ENCODE assay signal across 5 worm cellular contexts in the genomic region with DNA sequence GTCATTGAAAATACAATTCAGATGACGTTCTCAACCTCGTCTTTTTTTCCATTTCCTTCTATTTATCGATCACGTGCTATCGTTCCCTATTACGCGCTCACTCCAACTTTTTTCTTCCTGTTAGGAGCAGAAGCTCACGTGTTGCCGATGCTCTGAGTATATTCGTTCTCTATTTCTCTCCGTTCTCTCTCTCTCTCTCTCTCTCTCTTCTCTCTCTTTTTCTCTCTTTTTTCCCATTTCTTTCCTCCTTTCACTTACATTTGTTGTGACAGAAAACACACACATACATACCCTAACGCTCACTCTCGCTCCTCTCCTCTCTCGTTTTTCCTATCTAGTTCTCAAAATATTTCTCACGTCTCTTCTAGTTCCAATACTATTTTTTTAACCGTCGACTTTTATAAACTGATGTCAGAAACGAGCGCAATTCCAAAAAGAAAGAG.
A peak's percentile ranks its signal among the peaks of the same experiment; 100 is the strongest.
TF ChIP-seq lines count a peak whose summit lies in the region.

No protein-coding gene starts in this region.

TF ChIP-seq in whole organism, L1 larva, 84 proteins besides CTCF, POLR2A, EP300 and RAD21 (continued from another document and continues in another):
- TF ChIP-seq unc-86 (tag; optimal IDR thresholded peaks at IDR 0.05; lab: Kevin White, UChicago) = peak; percentile 97
- peak; percentile 90 for TF ChIP-seq irx-1 (tag; optimal IDR thresholded peaks at IDR 0.05; lab: Kevin White, UChicago)
- TF ChIP-seq lin-14 (GFP tag; optimal IDR thresholded peaks at IDR 0.05; lab: Kevin White, UChicago) = peak; percentile 100
- no peak for TF ChIP-seq unc-62 (GFP tag; optimal IDR thresholded peaks at IDR 0.05; lab: Kevin White, UChicago)
- peak; percentile 88 to 90 for TF ChIP-seq lsy-2 (tag; optimal IDR thresholded peaks at IDR 0.05; lab: Kevin White, UChicago)
- no peak for TF ChIP-seq aha-1 (tag; optimal IDR thresholded peaks at IDR 0.05; lab: Kevin White, UChicago)
- TF ChIP-seq ets-5 (GFP tag; IDR thresholded peaks at IDR 0.05; lab: Robert Waterston, UW) = no peak
- peak; percentile 97 for TF ChIP-seq egl-13 (tag; optimal IDR thresholded peaks at IDR 0.05; lab: Kevin White, UChicago)
- peak in 1 of 6 experiments; percentile 60 for TF ChIP-seq elt-3 (tag; optimal IDR thresholded peaks at IDR 0.05; lab: Kevin White, UChicago)
- peak; percentile 83 for TF ChIP-seq isw-1 (GFP tag; IDR thresholded peaks at IDR 0.05; lab: Robert Waterston, UW)
- no peak for TF ChIP-seq C04F5.9 (tag; optimal IDR thresholded peaks at IDR 0.05; lab: Kevin White, UChicago)
- TF ChIP-seq sox-4 (tag; optimal IDR thresholded peaks at IDR 0.05; lab: Kevin White, UChicago) = peak; percentile 93
- TF ChIP-seq snu-23 (GFP tag; optimal IDR thresholded peaks at IDR 0.05; lab: Kevin White, UChicago) = peak; percentile 95
- TF ChIP-seq unc-130 (tag; optimal IDR thresholded peaks at IDR 0.05; lab: Kevin White, UChicago) = no peak
- TF ChIP-seq lin-15B (tag; optimal IDR thresholded peaks at IDR 0.05; lab: Kevin White, UChicago) = no peak
- peak; percentile 23 for TF ChIP-seq hpl-2 (GFP tag; optimal IDR thresholded peaks at IDR 0.05; lab: Kevin White, UChicago)
- peak; percentile 36 to 65 for TF ChIP-seq egl-27 (tag; optimal IDR thresholded peaks at IDR 0.05; lab: Kevin White, UChicago)
- TF ChIP-seq ceh-8 (GFP tag; optimal IDR thresholded peaks at IDR 0.05; lab: Kevin White, UChicago) = peak; percentile 94
- peak; percentile 96 for TF ChIP-seq nhr-47 (tag; optimal IDR thresholded peaks at IDR 0.05; lab: Kevin White, UChicago)
- TF ChIP-seq zag-1 (tag; optimal IDR thresholded peaks at IDR 0.05; lab: Kevin White, UChicago) = peak; percentile 67
- peak in 1 of 2 experiments; percentile 41 for TF ChIP-seq ztf-11 (tag; optimal IDR thresholded peaks at IDR 0.05; lab: Kevin White, UChicago)
- peak; percentile 82 to 92 for TF ChIP-seq mdl-1 (tag; optimal IDR thresholded peaks at IDR 0.05; lab: Kevin White, UChicago)
- no peak for TF ChIP-seq tlp-1 (tag; optimal IDR thresholded peaks at IDR 0.05; lab: Kevin White, UChicago)
- peak; percentile 91 for TF ChIP-seq ztf-4 (tag; optimal IDR thresholded peaks at IDR 0.05; lab: Kevin White, UChicago)
- TF ChIP-seq unc-98 (GFP tag; IDR thresholded peaks at IDR 0.05; lab: Robert Waterston, UW) = peak; percentile 48; the same call in 1 of the 2 replicates

TF ChIP-seq in whole organism, L2 larva, 48 proteins besides CTCF, POLR2A, EP300 and RAD21 (continued from another document):
- TF ChIP-seq dmd-4 (tag; optimal IDR thresholded peaks at IDR 0.05; lab: Kevin White, UChicago) = no peak
- TF ChIP-seq unc-62 (GFP tag; optimal IDR thresholded peaks at IDR 0.05; lab: Kevin White, UChicago) = peak; percentile 73
- peak; percentile 38 for TF ChIP-seq ama-1 (optimal IDR thresholded peaks at IDR 0.05; lab: Kevin White, UChicago)
- TF ChIP-seq ceh-16 (tag; optimal IDR thresholded peaks at IDR 0.05; lab: Kevin White, UChicago) = peak; percentile 5
- peak; percentile 89 for TF ChIP-seq unc-55 (GFP tag; optimal IDR thresholded peaks at IDR 0.05; lab: Kevin White, UChicago)
- TF ChIP-seq ztf-4 (tag; optimal IDR thresholded peaks at IDR 0.05; lab: Kevin White, UChicago) = peak; percentile 69
- TF ChIP-seq nhr-12 (tag; optimal IDR thresholded peaks at IDR 0.05; lab: Kevin White, UChicago) = peak; percentile 33
- no peak for TF ChIP-seq nhr-77 (tag; optimal IDR thresholded peaks at IDR 0.05; lab: Kevin White, UChicago)
- TF ChIP-seq nhr-21 (tag; optimal IDR thresholded peaks at IDR 0.05; lab: Kevin White, UChicago) = peak; percentile 83
- TF ChIP-seq nhr-6 (tag; optimal IDR thresholded peaks at IDR 0.05; lab: Kevin White, UChicago) = peak; percentile 93
- no peak for TF ChIP-seq peb-1 (tag; optimal IDR thresholded peaks at IDR 0.05; lab: Kevin White, UChicago)
- peak; percentile 80 to 98 for TF ChIP-seq mdl-1 (tag; optimal IDR thresholded peaks at IDR 0.05; lab: Kevin White, UChicago)
TF ChIP-seq in whole organism, L2 larva: peak in this region for 30.

TF ChIP-seq in whole organism, L3 larva, 47 proteins besides CTCF, POLR2A, EP300 and RAD21 (continued from another document):
- TF ChIP-seq nhr-77 (tag; optimal IDR thresholded peaks at IDR 0.05; lab: Kevin White, UChicago) = no peak
- TF ChIP-seq egl-27 (tag; optimal IDR thresholded peaks at IDR 0.05; lab: Kevin White, UChicago) = no peak
- TF ChIP-seq nhr-25 (tag; optimal IDR thresholded peaks at IDR 0.05; lab: Kevin White, UChicago) = peak; percentile 43
- TF ChIP-seq snpc-4 (tag; optimal IDR thresholded peaks at IDR 0.05; lab: Kevin White, UChicago) = peak; percentile 82
- TF ChIP-seq nhr-76 (tag; optimal IDR thresholded peaks at IDR 0.05; lab: Kevin White, UChicago) = no peak
- no peak for TF ChIP-seq sea-2 (GFP tag; optimal IDR thresholded peaks at IDR 0.05; lab: Kevin White, UChicago)
- TF ChIP-seq skn-1 (tag; optimal IDR thresholded peaks at IDR 0.05; lab: Kevin White, UChicago) = peak; percentile 87
- peak; percentile 25 for TF ChIP-seq nhr-43 (tag; optimal IDR thresholded peaks at IDR 0.05; lab: Kevin White, UChicago; ENCODE audit: poor library complexity, severe bottlenecking)
- peak; percentile 2 for TF ChIP-seq fos-1 (tag; optimal IDR thresholded peaks at IDR 0.05; lab: Kevin White, UChicago)
- no peak for TF ChIP-seq ztf-11 (tag; optimal IDR thresholded peaks at IDR 0.05; lab: Kevin White, UChicago)
- peak; percentile 93 for TF ChIP-seq elt-2 (tag; optimal IDR thresholded peaks at IDR 0.05; lab: Kevin White, UChicago)
- peak; percentile 57 for TF ChIP-seq lin-15B (tag; optimal IDR thresholded peaks at IDR 0.05; lab: Kevin White, UChicago)
- no peak for TF ChIP-seq ceh-9 (tag; optimal IDR thresholded peaks at IDR 0.05; lab: Kevin White, UChicago)
- TF ChIP-seq lin-39 (tag; optimal IDR thresholded peaks at IDR 0.05; lab: Kevin White, UChicago) = peak; percentile 64
- TF ChIP-seq ceh-82 (tag; optimal IDR thresholded peaks at IDR 0.05; lab: Kevin White, UChicago) = no peak
- TF ChIP-seq eor-1 (tag; optimal IDR thresholded peaks at IDR 0.05; lab: Kevin White, UChicago) = no peak
- TF ChIP-seq elt-3 (tag; optimal IDR thresholded peaks at IDR 0.05; lab: Kevin White, UChicago) = no peak

TF ChIP-seq in whole organism, L4 larva, 104 proteins besides CTCF, POLR2A, EP300 and RAD21 (continued from another document and continues in another):
- TF ChIP-seq saeg-2 (GFP tag; IDR thresholded peaks at IDR 0.05; lab: Robert Waterston, UW) (0 out of 2 replicates have a peak, but pooled peaks have one; percentile 56), daf-19 (GFP tag; conservative IDR thresholded peaks at IDR 0.05; lab: Robert Waterston, UW) (no peak), mep-1 (tag; optimal IDR thresholded peaks at IDR 0.05; lab: Kevin White, UChicago) (peak; percentile 92), dve-1 (tag; optimal IDR thresholded peaks at IDR 0.05; lab: Kevin White, UChicago; ENCODE audit: insufficient read depth) (peak; percentile 95), ama-1 (optimal IDR thresholded peaks at IDR 0.05; lab: Kevin White, UChicago) (no peak), T26A8.4 (GFP tag; IDR thresholded peaks at IDR 0.05; lab: Robert Waterston, UW) (peak; percentile 43; the same call in 1 of the 2 replicates), nhr-77 (tag; optimal IDR thresholded peaks at IDR 0.05; lab: Kevin White, UChicago) (peak; percentile 82), gei-8 (GFP tag; optimal IDR thresholded peaks at IDR 0.05; lab: Kevin White, UChicago) (peak; percentile 73), lsy-2 (tag; optimal IDR thresholded peaks at IDR 0.05; lab: Kevin White, UChicago) (peak; percentile 80 to 87), pha-4 (GFP tag; IDR thresholded peaks at IDR 0.05; lab: Robert Waterston, UW) (peak; percentile 88), pha-4 (tag; optimal IDR thresholded peaks at IDR 0.05; lab: Kevin White, UChicago) (peak; percentile 66), hlh-30 (tag; optimal IDR thresholded peaks at IDR 0.05; lab: Kevin White, UChicago; ENCODE audit: insufficient read depth) (peak; percentile 98), zfp-3 (GFP tag; conservative IDR thresholded peaks at IDR 0.05; lab: Robert Waterston, UW) (0 out of 2 replicates have a peak, but pooled peaks have one; percentile 50), lin-38 (GFP tag; IDR thresholded peaks at IDR 0.05; lab: Robert Waterston, UW) (peak; percentile 56), tra-1 (GFP tag; IDR thresholded peaks at IDR 0.05; lab: Robert Waterston, UW) (peak; percentile 93), Y105C5A.15 (GFP tag; IDR thresholded peaks at IDR 0.05; lab: Robert Waterston, UW) (0 out of 2 replicates have a peak, but pooled peaks have one; percentile 12), aha-1 (tag; lab: Kevin White, UChicago) (peak; percentile 99), zfp-2 (tag; optimal IDR thresholded peaks at IDR 0.05; lab: Kevin White, UChicago) (no peak), vab-7 (GFP tag; IDR thresholded peaks at IDR 0.05; lab: Robert Waterston, UW) (0 out of 2 replicates have a peak, but pooled peaks have one; percentile 39), nhr-6 (tag; optimal IDR thresholded peaks at IDR 0.05; lab: Kevin White, UChicago) (peak; percentile 67), sdz-12 (GFP tag; optimal IDR thresholded peaks at IDR 0.05; lab: Kevin White, UChicago) (no peak), Y75B8A.6 (GFP tag; IDR thresholded peaks at IDR 0.05; lab: Robert Waterston, UW) (0 out of 2 replicates have a peak, but pooled peaks have one; percentile 26), mdt-29 (GFP tag; IDR thresholded peaks at IDR 0.05; lab: Robert Waterston, UW) (0 out of 2 replicates have a peak, but pooled peaks have one; percentile 73), lin-1 (GFP tag; IDR thresholded peaks at IDR 0.05; lab: Robert Waterston, UW) (peak; percentile 79), nhr-10 (tag; optimal IDR thresholded peaks at IDR 0.05; lab: Kevin White, UChicago) (peak; percentile 79), nhr-76 (tag; optimal IDR thresholded peaks at IDR 0.05; lab: Kevin White, UChicago) (no peak), nhr-11 (tag; optimal IDR thresholded peaks at IDR 0.05; lab: Kevin White, UChicago) (peak; percentile 96), mxl-3 (GFP tag; optimal IDR thresholded peaks at IDR 0.05; lab: Kevin White, UChicago) (peak; percentile 84), unc-62 (GFP tag; optimal IDR thresholded peaks at IDR 0.05 in 1 of 2; lab: Kevin White, UChicago) (peak in 1 of 2 experiments; percentile 100), unc-62 (tag; optimal IDR thresholded peaks at IDR 0.05; lab: Kevin White, UChicago) (no peak), nhr-48 (tag; optimal IDR thresholded peaks at IDR 0.05; lab: Kevin White, UChicago) (peak; percentile 92), fos-1 (tag; optimal IDR thresholded peaks at IDR 0.05; lab: Kevin White, UChicago) (peak; percentile 16), spr-1 (tag; optimal IDR thresholded peaks at IDR 0.05; lab: Kevin White, UChicago) (peak; percentile 73), rbr-2 (tag; optimal IDR thresholded peaks at IDR 0.05; lab: Kevin White, UChicago) (peak; percentile 91), F37D6.2 (tag; optimal IDR thresholded peaks at IDR 0.05; lab: Kevin White, UChicago) (peak; percentile 77), nhr-28 (tag; optimal IDR thresholded peaks at IDR 0.05; lab: Kevin White, UChicago) (peak; percentile 90), ceh-20 (GFP tag; IDR thresholded peaks at IDR 0.05; lab: Robert Waterston, UW) (peak; percentile 93)

TF ChIP-seq in whole organism, young adult, 124 proteins besides CTCF, POLR2A, EP300 and RAD21 (continued from another document):
- TF ChIP-seq F22D6.2 (tag; optimal IDR thresholded peaks at IDR 0.05; lab: Kevin White, UChicago) (peak; percentile 46), hsf-1 (GFP tag; IDR thresholded peaks at IDR 0.05; lab: Robert Waterston, UW) (no peak), madf-10 (tag; optimal IDR thresholded peaks at IDR 0.05; lab: Kevin White, UChicago) (peak; percentile 60), mxl-1 (tag; optimal IDR thresholded peaks at IDR 0.05; lab: Kevin White, UChicago) (peak; percentile 19), nhr-120 (GFP tag; IDR thresholded peaks at IDR 0.05; lab: Robert Waterston, UW) (no peak), lag-1 (GFP tag; IDR thresholded peaks at IDR 0.05; lab: Robert Waterston, UW) (no peak), tbp1 (GFP tag; optimal IDR thresholded peaks at IDR 0.05; lab: Kevin White, UChicago) (peak; percentile 58), F10E7.11 (tag; optimal IDR thresholded peaks at IDR 0.05; lab: Kevin White, UChicago) (no peak), mcd-1 (GFP tag; IDR thresholded peaks at IDR 0.05; lab: Robert Waterston, UW) (peak; percentile 71)
